Fruit fly (Drosophila melanogaster) whole organism, embryonic: ENCODE results near the gene CG14196.

ENCODE experiments used
- Abd-B ChIP-seq: fragments of 200-800 bp; sonication (Bioruptor generic); optimal IDR thresholded peaks from 2 replicates; lab custom pipeline; 2018; ENCODE audit warnings: missing biosample characterization, mild to moderate bottlenecking, missing genetic modification characterization, moderate library complexity
- CG10147 ChIP-seq: fragments of 200-800 bp; sonication (Bioruptor generic); optimal IDR thresholded peaks from 2 replicates; lab custom pipeline; 2019; ENCODE audit warnings: missing biosample characterization, mild to moderate bottlenecking, missing genetic modification characterization, moderate library complexity
- CG10267 ChIP-seq: fragments of 200-800 bp; sonication (Bioruptor generic); optimal IDR thresholded peaks from 2 replicates; lab custom pipeline; 2018; ENCODE audit warnings: missing biosample characterization, mild to moderate bottlenecking, missing genetic modification characterization, moderate library complexity
- CG10274 ChIP-seq: fragments of 200-800 bp; sonication (Bioruptor generic); optimal IDR thresholded peaks from 3 replicates; lab custom pipeline; 2017; ENCODE audit warnings: missing biosample characterization, mild to moderate bottlenecking, missing genetic modification characterization
- CG12299 ChIP-seq: fragments of 200-800 bp; sonication (Bioruptor generic); optimal IDR thresholded peaks from 2 replicates; lab custom pipeline; 2018; ENCODE audit warnings: missing biosample characterization, mild to moderate bottlenecking, missing genetic modification characterization
- CG14860 ChIP-seq: fragments of 200-800 bp; sonication (Bioruptor generic); IDR thresholded peaks from 3 replicates; pipeline ENCODE4 v1.3.6; 2022; ENCODE audit warnings: missing biosample characterization, missing genetic modification characterization; ENCODE audit not compliant: partially characterized antibody
- CG15514 ChIP-seq: fragments of 200-800 bp; sonication (Bioruptor generic); optimal IDR thresholded peaks from 3 replicates; lab custom pipeline; 2017; ENCODE audit warnings: missing biosample characterization, missing genetic modification characterization, mild to moderate bottlenecking, moderate library complexity, missing genetic modification reagents
- CG16815 ChIP-seq: fragments of 200-800 bp; sonication (Bioruptor generic); optimal IDR thresholded peaks from 3 replicates; lab custom pipeline; 2017; ENCODE audit warnings: missing biosample characterization, mild to moderate bottlenecking, missing genetic modification characterization
- CG17829 ChIP-seq: fragments of 200-800 bp; optimal IDR thresholded peaks from 2 replicates; lab custom pipeline; 2019; ENCODE audit warnings: missing biosample characterization, mild to moderate bottlenecking, missing genetic modification characterization, moderate library complexity
- CG1832 ChIP-seq: fragments of 200-800 bp; sonication (Bioruptor generic); optimal IDR thresholded peaks from 2 replicates; lab custom pipeline; 2017; ENCODE audit warnings: missing biosample characterization, mild to moderate bottlenecking, missing genetic modification characterization, inconsistent platforms
- CG18619 ChIP-seq: fragments of 200-800 bp; sonication (Bioruptor generic); optimal IDR thresholded peaks from 3 replicates; lab custom pipeline; 2017; ENCODE audit warnings: missing biosample characterization, mild to moderate bottlenecking, missing genetic modification characterization
- CG2712 ChIP-seq: fragments of 200-800 bp; optimal IDR thresholded peaks from 3 replicates; lab custom pipeline; 2019; ENCODE audit warnings: missing biosample characterization, mild to moderate bottlenecking, missing genetic modification characterization, moderate library complexity
- CG2889 ChIP-seq: fragments of 200-800 bp; sonication (Bioruptor generic); IDR thresholded peaks from 3 replicates; pipeline ENCODE4 v1.3.6; 2022; ENCODE audit warnings: missing biosample characterization, missing genetic modification characterization
- CG31441 ChIP-seq: fragments of 200-800 bp; sonication (Bioruptor generic); IDR thresholded peaks from 2 replicates; pipeline ENCODE4 v1.3.6; 2022; ENCODE audit warnings: missing biosample characterization, missing genetic modification characterization
- CG34376 ChIP-seq: fragments of 200-800 bp; sonication (Bioruptor generic); optimal IDR thresholded peaks from 2 replicates; lab custom pipeline; 2018; ENCODE audit warnings: missing biosample characterization, mild to moderate bottlenecking, missing genetic modification characterization
- CG4424 ChIP-seq: fragments of 200-800 bp; sonication (Bioruptor generic); optimal IDR thresholded peaks from 3 replicates; lab custom pipeline; 2016; ENCODE audit warnings: missing biosample characterization, missing genetic modification characterization
- CG4730 ChIP-seq: fragments of 200-800 bp; sonication (Bioruptor generic); IDR thresholded peaks from 2 replicates; pipeline ENCODE4 v1.3.6; 2022; ENCODE audit warnings: missing biosample characterization, missing genetic modification characterization
- CG4820 ChIP-seq: fragments of 200-800 bp; sonication (Bioruptor generic); optimal IDR thresholded peaks from 3 replicates; lab custom pipeline; 2016; ENCODE audit warnings: missing biosample characterization, missing genetic modification characterization
- CG6689 ChIP-seq: fragments of 200-800 bp; sonication (Bioruptor generic); IDR thresholded peaks from 2 replicates; pipeline ENCODE4 v1.3.6; 2022; ENCODE audit warnings: missing biosample characterization, missing genetic modification characterization
- CG7556 ChIP-seq: fragments of 200-800 bp; sonication (Bioruptor generic); optimal IDR thresholded peaks from 2 replicates; lab custom pipeline; 2017; ENCODE audit warnings: missing biosample characterization, mild to moderate bottlenecking, missing genetic modification characterization
- CG9437 ChIP-seq: fragments of 200-800 bp; sonication (Bioruptor generic); optimal IDR thresholded peaks from 2 replicates; lab custom pipeline; 2018; ENCODE audit warnings: missing biosample characterization, mild to moderate bottlenecking, missing genetic modification characterization
- CG9727 ChIP-seq: fragments of 200-800 bp; sonication (Bioruptor generic); optimal IDR thresholded peaks from 3 replicates; lab custom pipeline; 2017; ENCODE audit warnings: missing biosample characterization, mild to moderate bottlenecking, missing genetic modification characterization
- D19A ChIP-seq: fragments of 200-800 bp; optimal IDR thresholded peaks from 3 replicates; lab custom pipeline; 2019; ENCODE audit warnings: missing biosample characterization, mild to moderate bottlenecking, missing genetic modification characterization, moderate library complexity
- Dp ChIP-seq: fragments of 200-800 bp; sonication (Bioruptor generic); optimal IDR thresholded peaks from 2 replicates; lab custom pipeline; 2018; ENCODE audit warnings: missing biosample characterization, mild to moderate bottlenecking, missing genetic modification characterization, moderate library complexity
- Gug ChIP-seq: fragments of 200-800 bp; sonication (Bioruptor generic); IDR thresholded peaks from 4 replicates; pipeline ENCODE4 v1.3.6; 2022; ENCODE audit warnings: missing biosample characterization, missing genetic modification characterization
- HHEX ChIP-seq: fragments of 200-800 bp; sonication (Bioruptor generic); optimal IDR thresholded peaks from 3 replicates; lab custom pipeline; 2017; ENCODE audit warnings: missing biosample characterization, mild to moderate bottlenecking, missing genetic modification characterization, missing genetic modification reagents
- Hey ChIP-seq: fragments of 200-800 bp; sonication (Bioruptor generic); optimal IDR thresholded peaks from 3 replicates; lab custom pipeline; 2018; ENCODE audit warnings: missing biosample characterization, mild to moderate bottlenecking, missing genetic modification characterization
- Hmr ChIP-seq: fragments of 200-800 bp; sonication (Bioruptor generic); optimal IDR thresholded peaks from 3 replicates; lab custom pipeline; 2017; ENCODE audit warnings: mild to moderate bottlenecking, missing biosample characterization, missing genetic modification reagents, missing genetic modification characterization
- Hr51 ChIP-seq, 2 experiments: fragments of 200-800 bp; sonication (Bioruptor generic); optimal IDR thresholded peaks; 2 replicates in 1 of 2; 3 replicates in 1 of 2; lab custom pipeline; 2016 to 2018; ENCODE audit warnings: missing biosample characterization in 2 of 2, missing genetic modification characterization in 2 of 2, mild to moderate bottlenecking in 1 of 2, moderate library complexity in 1 of 2
- Kr ChIP-seq: fragments of 200-800 bp; sonication (Bioruptor generic); optimal IDR thresholded peaks from 2 replicates; lab custom pipeline; 2017; ENCODE audit warnings: missing biosample characterization, mild to moderate bottlenecking, missing genetic modification characterization
- Sox100B ChIP-seq: fragments of 200-800 bp; sonication (Bioruptor generic); optimal IDR thresholded peaks from 3 replicates; lab custom pipeline; 2018; ENCODE audit warnings: missing biosample characterization, mild to moderate bottlenecking, missing genetic modification characterization
- ase ChIP-seq: fragments of 200-800 bp; sonication (Bioruptor generic); IDR thresholded peaks from 3 replicates; pipeline ENCODE4 v1.3.6; 2022; ENCODE audit warnings: missing biosample characterization, missing genetic modification characterization
- az2 ChIP-seq: fragments of 200-800 bp; sonication (Bioruptor generic); optimal IDR thresholded peaks from 3 replicates; lab custom pipeline; 2016; ENCODE audit warnings: missing biosample characterization, missing genetic modification characterization
- bigmax ChIP-seq: fragments of 200-800 bp; sonication (Bioruptor generic); optimal IDR thresholded peaks from 2 replicates; lab custom pipeline; 2018; ENCODE audit warnings: missing biosample characterization, mild to moderate bottlenecking, missing genetic modification characterization
- cato ChIP-seq: fragments of 200-800 bp; sonication (Bioruptor generic); optimal IDR thresholded peaks from 2 replicates; lab custom pipeline; 2016; ENCODE audit warnings: missing biosample characterization, missing genetic modification characterization, borderline replicate concordance
- crp ChIP-seq, 2 experiments: fragments of 200-800 bp; sonication (Bioruptor generic); optimal IDR thresholded peaks; 2 replicates in 1 of 2; 3 replicates in 1 of 2; lab custom pipeline; 2017; ENCODE audit warnings: missing biosample characterization in 2 of 2, missing genetic modification characterization in 2 of 2, mild to moderate bottlenecking in 1 of 2, moderate library complexity in 1 of 2
- danr ChIP-seq: fragments of 200-800 bp; sonication (Bioruptor generic); IDR thresholded peaks from 2 replicates; pipeline ENCODE4 v1.3.6; 2022; ENCODE audit warnings: missing biosample characterization, missing genetic modification characterization
- eve ChIP-seq, 2 experiments: fragments of >200 bp; optimal IDR thresholded peaks; 2 replicates each; lab custom pipeline; 2017; ENCODE audit warnings: missing biosample characterization in 2 of 2, missing genetic modification characterization in 2 of 2
- eyg ChIP-seq: fragments of 200-800 bp; sonication (Bioruptor generic); optimal IDR thresholded peaks from 3 replicates; lab custom pipeline; 2016; ENCODE audit warnings: missing biosample characterization, missing genetic modification characterization
- gsb-n ChIP-seq: fragments of 200-800 bp; sonication (Bioruptor generic); optimal IDR thresholded peaks from 3 replicates; lab custom pipeline; 2018; ENCODE audit warnings: missing biosample characterization, mild to moderate bottlenecking, missing genetic modification characterization
- jing ChIP-seq: fragments of 200-800 bp; sonication (Bioruptor generic); optimal IDR thresholded peaks from 2 replicates; lab custom pipeline; 2018; ENCODE audit warnings: missing biosample characterization, mild to moderate bottlenecking, missing genetic modification characterization
- odd ChIP-seq: fragments of 200-800 bp; sonication (Bioruptor generic); optimal IDR thresholded peaks from 2 replicates; lab custom pipeline; 2017; ENCODE audit warnings: missing biosample characterization, mild to moderate bottlenecking, missing genetic modification characterization
- p53 ChIP-seq: fragments of 200-800 bp; sonication (Bioruptor generic); optimal IDR thresholded peaks from 2 replicates; lab custom pipeline; 2016; ENCODE audit warnings: missing biosample characterization, missing genetic modification characterization
- row ChIP-seq: fragments of 200-800 bp; sonication (Bioruptor generic); IDR thresholded peaks from 3 replicates; pipeline ENCODE4 v1.3.6; 2022; ENCODE audit warnings: missing biosample characterization, missing genetic modification characterization
- run ChIP-seq: fragments of 200-800 bp; sonication (Bioruptor generic); optimal IDR thresholded peaks from 3 replicates; lab custom pipeline; 2018; ENCODE audit warnings: missing biosample characterization, mild to moderate bottlenecking, missing genetic modification characterization
- sim ChIP-seq: fragments of 200-800 bp; sonication (Bioruptor generic); IDR thresholded peaks from 2 replicates; pipeline ENCODE4 v1.3.6; 2022; ENCODE audit warnings: missing biosample characterization, missing genetic modification characterization
- trem ChIP-seq: fragments of 200-800 bp; optimal IDR thresholded peaks from 3 replicates; lab custom pipeline; 2019; ENCODE audit warnings: missing biosample characterization, mild to moderate bottlenecking, missing genetic modification characterization, moderate library complexity
- unc-4 ChIP-seq: fragments of 200-800 bp; sonication (Bioruptor generic); IDR thresholded peaks from 2 replicates; pipeline ENCODE4 v1.3.6; 2022; ENCODE audit warnings: missing biosample characterization, missing genetic modification characterization; ENCODE audit not compliant: partially characterized antibody
- zen ChIP-seq: fragments of 200-800 bp; sonication (Bioruptor generic); optimal IDR thresholded peaks from 3 replicates; lab custom pipeline; 2018; ENCODE audit warnings: missing biosample characterization, mild to moderate bottlenecking, missing genetic modification characterization, moderate library complexity

The CG14196 gene

DNA sequence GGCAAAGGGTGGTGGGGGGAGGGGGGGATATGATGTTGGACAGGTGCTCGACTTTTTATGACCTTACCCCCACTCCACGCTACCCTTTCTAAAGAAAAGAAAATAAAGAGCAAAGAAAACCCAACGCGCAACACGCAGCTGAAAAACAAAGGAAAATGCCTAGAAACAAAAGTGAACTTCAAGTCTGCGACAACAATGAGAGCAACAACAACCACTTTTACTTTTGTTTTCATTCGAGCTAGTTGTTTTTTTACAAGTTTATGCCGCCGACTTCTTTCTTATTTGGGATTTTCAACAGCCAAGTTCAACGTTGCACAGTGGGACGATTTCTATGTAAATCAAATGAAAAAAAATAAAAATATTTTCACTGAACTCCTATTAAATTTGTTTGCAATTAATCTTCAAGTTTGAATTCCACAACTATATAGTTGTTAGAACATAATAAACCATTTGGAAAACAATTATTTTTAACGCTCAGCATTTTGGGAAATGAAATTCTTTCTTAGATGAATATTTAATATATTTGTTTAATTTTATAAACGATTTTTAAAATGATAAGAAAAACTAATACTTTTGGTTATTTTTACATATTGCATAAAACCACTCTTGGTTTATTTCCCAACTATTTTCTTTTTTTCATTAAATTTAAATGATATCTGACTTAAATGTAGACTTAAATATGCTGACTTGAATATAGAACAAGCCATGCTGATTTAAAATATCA, 16.9 kb downstream of the CG14196 start (continued):
- TF ChIP-seq eyg (GFP tag; lab: Kevin White, UChicago) (no peak), Hmr (peak; percentile 28), CG7556 (GFP tag; lab: Kevin White, UChicago) (peak; percentile 76), CG4424 (GFP tag; lab: Kevin White, UChicago) (peak; percentile 56), Hey (tag; lab: Kevin White, UChicago) (no peak), odd (GFP tag; lab: Kevin White, UChicago) (peak; percentile 27), CG4820 (GFP tag; lab: Kevin White, UChicago) (peak; percentile 3), run (tag; lab: Kevin White, UChicago) (no peak), Gug (GFP tag; lab: Robert Waterston, UW) (no peak), Sox100B (GFP tag; lab: Kevin White, UChicago) (peak; percentile 72), danr (GFP tag; lab: Robert Waterston, UW) (no peak), ase (GFP tag; lab: Robert Waterston, UW) (no peak), CG2712 (tag; lab: Kevin White, UChicago) (peak; percentile 67), unc-4 (GFP tag; lab: Robert Waterston, UW) (no peak), row (GFP tag; lab: Robert Waterston, UW) (peak; percentile 30; the same call in 1 of the 3 replicates), Hr51 (GFP tag; optimal IDR thresholded peaks at IDR 0.05; lab: Kevin White, UChicago) (peak in 1 of 2 experiments; percentile 65), CG10147 (GFP tag; lab: Kevin White, UChicago) (peak; percentile 22), CG6689 (peak; percentile 42; the same call in 1 of the 2 replicates), CG15514 (GFP tag; lab: Kevin White, UChicago) (no peak), CG4730 (GFP tag; lab: Robert Waterston, UW) (no peak), Abd-B (GFP tag; lab: Kevin White, UChicago) (no peak), CG34376 (GFP tag; lab: Kevin White, UChicago) (no peak), az2 (peak; percentile 22), CG16815 (GFP tag; lab: Kevin White, UChicago) (peak; percentile 24), CG1832 (no peak), eve (GFP tag; optimal IDR thresholded peaks at IDR 0.05; lab: Kevin White, UChicago) (no peak), Kr (no peak), CG2889 (GFP tag; lab: Robert Waterston, UW) (no peak), cato (GFP tag; lab: Kevin White, UChicago) (no peak), D19A (tag; lab: Kevin White, UChicago) (peak; percentile 43), HHEX (GFP tag; lab: Kevin White, UChicago) (no peak), CG12299 (tag; lab: Kevin White, UChicago) (no peak), gsb-n (tag; lab: Kevin White, UChicago) (peak; percentile 3), crp (GFP tag; optimal IDR thresholded peaks at IDR 0.05; lab: Kevin White, UChicago) (no peak), CG18619 (peak; percentile 51), CG17829 (peak; percentile 47), CG10267 (peak; percentile 31), CG9437 (GFP tag; lab: Kevin White, UChicago) (peak; percentile 73), p53 (no peak), Dp (GFP tag; lab: Kevin White, UChicago) (no peak), sim (GFP tag; lab: Robert Waterston, UW) (no peak), bigmax (GFP tag; lab: Kevin White, UChicago) (no peak), CG31441 (peak; percentile 73; the same call in 1 of the 2 replicates), CG9727 (GFP tag; lab: Kevin White, UChicago) (peak; percentile 65), jing (GFP tag; lab: Kevin White, UChicago) (no peak), trem (no peak), CG10274 (GFP tag; lab: Kevin White, UChicago) (no peak), zen (no peak), CG14860 (GFP tag; lab: Robert Waterston, UW) (no peak)
